Worm (Caenorhabditis elegans) whole organism, young adult: ENCODE measurements around the gene R07E4.1.

ENCODE experiments used
- F39B2.1 ChIP-seq: fragments of 200-800 bp; sonication (Bioruptor generic); IDR thresholded peaks from 2 replicates; pipeline ENCODE4 v1.3.6; 2022; ENCODE audit warnings: missing genetic modification reagents, missing genetic modification characterization, missing compliant biosample characterization
- F49E8.2 ChIP-seq: sonication (generic microtip); optimal IDR thresholded peaks from 3 replicates; lab custom pipeline; 2017; ENCODE audit warnings: missing genetic modification characterization, mild to moderate bottlenecking, missing compliant biosample characterization, antibody characterized with exemption, moderate library complexity; ENCODE audit not compliant: insufficient read depth
- F52B5.7 ChIP-seq: sonication (generic microtip); optimal IDR thresholded peaks from 2 replicates; lab custom pipeline; 2016; ENCODE audit warnings: mild to moderate bottlenecking, missing genetic modification characterization, missing compliant biosample characterization
- Y79H2A.3 ChIP-seq: fragments of 200-800 bp; sonication (Bioruptor generic); conservative IDR thresholded peaks from 2 replicates; pipeline ENCODE4 v1.3.6; 2022; ENCODE audit warnings: missing genetic modification reagents, missing genetic modification characterization, missing compliant biosample characterization
- aptf-3 ChIP-seq: fragments of 200-800 bp; sonication (Bioruptor generic); IDR thresholded peaks from 2 replicates; pipeline ENCODE4 v1.3.6; 2022; ENCODE audit warnings: missing genetic modification characterization, missing compliant biosample characterization
- atf-7 ChIP-seq: sonication (generic microtip); optimal IDR thresholded peaks from 2 replicates; lab custom pipeline; 2017; ENCODE audit warnings: mild to moderate bottlenecking, missing genetic modification characterization, missing compliant biosample characterization
- athp-1 ChIP-seq: sonication (generic microtip); optimal IDR thresholded peaks from 2 replicates; lab custom pipeline; 2017; ENCODE audit warnings: mild to moderate bottlenecking, missing genetic modification characterization, missing compliant biosample characterization
- attf-5 ChIP-seq: fragments of 200-800 bp; sonication (Bioruptor generic); optimal IDR thresholded peaks from 2 replicates; lab custom pipeline; 2018; ENCODE audit warnings: mild to moderate bottlenecking, missing genetic modification characterization, missing compliant biosample characterization
- bed-2 ChIP-seq: fragments of 200-800 bp; sonication (Bioruptor generic); IDR thresholded peaks from 2 replicates; pipeline ENCODE4 v1.3.6; 2022; ENCODE audit warnings: missing genetic modification reagents, missing genetic modification characterization, missing compliant biosample characterization
- ceh-27 ChIP-seq: fragments of 200-800 bp; sonication (Bioruptor generic); optimal IDR thresholded peaks from 2 replicates; lab custom pipeline; 2018; ENCODE audit warnings: mild to moderate bottlenecking, missing genetic modification characterization, moderate library complexity, missing compliant biosample characterization
- ceh-91 ChIP-seq: fragments of 200-800 bp; sonication (Bioruptor generic); IDR thresholded peaks from 2 replicates; pipeline ENCODE4 v1.3.6; 2022; ENCODE audit warnings: missing genetic modification reagents, missing genetic modification characterization, missing compliant biosample characterization
- die-1 ChIP-seq: sonication (generic microtip); optimal IDR thresholded peaks from 2 replicates; lab custom pipeline; 2016; ENCODE audit warnings: missing genotype, mild to moderate bottlenecking, missing genetic modification characterization, missing compliant biosample characterization
- dpff-1 ChIP-seq: sonication (generic microtip); optimal IDR thresholded peaks from 2 replicates; lab custom pipeline; 2017; ENCODE audit warnings: mild to moderate bottlenecking, missing genetic modification characterization, missing compliant biosample characterization
- efl-1 ChIP-seq: fragments of 150-350 bp; optimal IDR thresholded peaks from 2 replicates; lab custom pipeline; 2014; ENCODE audit warnings: missing biosample characterization, missing genetic modification reagents, missing genetic modification characterization
- egl-18 ChIP-seq: fragments of 200-800 bp; sonication (Bioruptor generic); IDR thresholded peaks from 2 replicates; pipeline ENCODE4 v1.3.6; 2022; ENCODE audit warnings: missing genetic modification reagents, missing genetic modification characterization, missing compliant biosample characterization
- ets-4 ChIP-seq: fragments of 200-800 bp; sonication (Bioruptor generic); optimal IDR thresholded peaks from 2 replicates; lab custom pipeline; 2018; ENCODE audit warnings: mild to moderate bottlenecking, missing genetic modification characterization, missing compliant biosample characterization
- him-1 ChIP-seq: sonication (generic microtip); optimal IDR thresholded peaks from 2 replicates; lab custom pipeline; 2016; ENCODE audit warnings: missing genotype, missing genetic modification reagents, missing genetic modification characterization, missing compliant biosample characterization
- hmg-1.2 ChIP-seq: fragments of 200-800 bp; sonication (Bioruptor generic); IDR thresholded peaks from 2 replicates; pipeline ENCODE4 v1.3.6; 2022; ENCODE audit warnings: missing genetic modification reagents, missing genetic modification characterization, missing compliant biosample characterization
- hsf-1 ChIP-seq: fragments of 200-800 bp; sonication (Bioruptor generic); IDR thresholded peaks from 2 replicates; pipeline ENCODE4 v1.3.6; 2022; ENCODE audit warnings: missing genetic modification reagents, missing genetic modification characterization, missing compliant biosample characterization
- lag-1 ChIP-seq: fragments of 200-800 bp; sonication (Bioruptor generic); IDR thresholded peaks from 2 replicates; pipeline ENCODE4 v1.3.6; 2022; ENCODE audit warnings: missing genetic modification reagents, missing genetic modification characterization, missing compliant biosample characterization
- lin-26 ChIP-seq: fragments of 200-800 bp; sonication (Bioruptor generic); IDR thresholded peaks from 2 replicates; pipeline ENCODE4 v1.3.6; 2022; ENCODE audit warnings: missing genetic modification reagents, missing genetic modification characterization, missing compliant biosample characterization
- lin-54 ChIP-seq: fragments of 200-800 bp; sonication (Bioruptor generic); optimal IDR thresholded peaks from 2 replicates; lab custom pipeline; 2018; ENCODE audit warnings: mild to moderate bottlenecking, missing genetic modification characterization, missing compliant biosample characterization
- lsl-1 ChIP-seq: fragments of 200-800 bp; sonication (Bioruptor generic); optimal IDR thresholded peaks from 2 replicates; lab custom pipeline; 2018; ENCODE audit warnings: mild to moderate bottlenecking, missing genetic modification characterization, moderate library complexity, missing compliant biosample characterization
- lsy-27 ChIP-seq: sonication (generic microtip); optimal IDR thresholded peaks from 2 replicates; lab custom pipeline; 2017; ENCODE audit warnings: missing genetic modification characterization, mild to moderate bottlenecking, missing compliant biosample characterization, antibody characterized with exemption, missing genotype, borderline replicate concordance; ENCODE audit not compliant: insufficient read depth
- madf-10 ChIP-seq: sonication (generic microtip); optimal IDR thresholded peaks from 2 replicates; lab custom pipeline; 2016; ENCODE audit warnings: mild to moderate bottlenecking, missing genetic modification characterization, missing compliant biosample characterization
- madf-6 ChIP-seq: fragments of 200-800 bp; sonication (Bioruptor generic); IDR thresholded peaks from 2 replicates; pipeline ENCODE4 v1.3.6; 2022; ENCODE audit warnings: missing genetic modification reagents, missing genetic modification characterization, missing compliant biosample characterization
- madf-8 ChIP-seq: fragments of 200-800 bp; sonication (Bioruptor generic); conservative IDR thresholded peaks from 2 replicates; pipeline ENCODE4 v1.3.6; 2022; ENCODE audit warnings: missing genetic modification reagents, missing genetic modification characterization, missing compliant biosample characterization
- mes-4 ChIP-seq: sonication (generic microtip); optimal IDR thresholded peaks from 2 replicates; lab custom pipeline; 2016; ENCODE audit warnings: missing genotype, missing genetic modification characterization, missing compliant biosample characterization
- nfyb-1 ChIP-seq: fragments of 200-800 bp; sonication (Bioruptor generic); IDR thresholded peaks from 2 replicates; pipeline ENCODE4 v1.3.6; 2022; ENCODE audit warnings: missing genetic modification reagents, missing genetic modification characterization, missing compliant biosample characterization
- nhr-27 ChIP-seq: fragments of 200-800 bp; sonication (Bioruptor generic); optimal IDR thresholded peaks from 2 replicates; lab custom pipeline; 2018; ENCODE audit warnings: mild to moderate bottlenecking, missing genetic modification characterization, moderate library complexity, missing compliant biosample characterization
- nhr-90 ChIP-seq: sonication (generic microtip); optimal IDR thresholded peaks from 2 replicates; lab custom pipeline; 2016; ENCODE audit warnings: missing genotype, mild to moderate bottlenecking, missing genetic modification characterization, missing compliant biosample characterization
- rec-8 ChIP-seq, 2 experiments: sonication (generic microtip); optimal IDR thresholded peaks; 2 replicates each; lab custom pipeline; 2016; ENCODE audit warnings: mild to moderate bottlenecking in 2 of 2, missing genetic modification characterization in 2 of 2, missing genetic modification reagents in 2 of 2, missing genotype in 2 of 2, missing biosample characterization in 1 of 2, missing compliant biosample characterization in 1 of 2, moderate library complexity in 1 of 2
- repo-1 ChIP-seq: sonication (generic microtip); optimal IDR thresholded peaks from 2 replicates; lab custom pipeline; 2017; ENCODE audit warnings: mild to moderate bottlenecking, missing genetic modification characterization, missing compliant biosample characterization
- sea-2 ChIP-seq: fragments of 200-800 bp; sonication (Bioruptor generic); IDR thresholded peaks from 2 replicates; pipeline ENCODE4 v1.3.6; 2022; ENCODE audit warnings: missing genetic modification characterization, missing compliant biosample characterization
- xnd-1 ChIP-seq: sonication (generic microtip); optimal IDR thresholded peaks from 2 replicates; lab custom pipeline; 2016; ENCODE audit warnings: missing genotype, missing genetic modification reagents, missing genetic modification characterization, missing compliant biosample characterization
- ztf-3 ChIP-seq: fragments of 200-800 bp; sonication (Bioruptor generic); optimal IDR thresholded peaks from 2 replicates; lab custom pipeline; 2018; ENCODE audit warnings: mild to moderate bottlenecking, missing genetic modification characterization, missing compliant biosample characterization
- ztf-6 ChIP-seq: fragments of 200-800 bp; sonication (Bioruptor generic); IDR thresholded peaks from 2 replicates; pipeline ENCODE4 v1.3.6; 2022; ENCODE audit warnings: missing genetic modification reagents, missing genetic modification characterization, missing compliant biosample characterization

R07E4.1 gene

DNA sequence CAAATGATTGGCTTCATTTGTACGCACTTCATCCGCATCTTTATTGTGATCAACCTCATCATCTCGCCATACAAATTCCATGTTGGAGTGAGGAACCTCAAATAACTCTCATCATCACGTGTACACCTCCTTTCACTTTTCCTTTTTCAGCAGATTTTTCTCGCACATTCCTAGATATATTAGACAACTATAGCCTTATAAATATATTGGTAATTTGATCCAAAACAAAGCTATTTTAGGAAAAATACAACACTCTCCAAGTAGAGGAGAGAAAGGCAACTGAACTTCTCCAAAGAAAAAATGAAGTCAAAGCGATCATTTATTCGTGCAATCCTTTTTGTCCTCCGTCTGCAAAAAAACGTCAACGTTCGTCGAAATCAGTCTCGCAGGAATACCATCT lies at the start of gene R07E4.1:
R07E4.1 (plus strand) TSS at position 301 of the 400 bp plus-strand sequence.
- TF ChIP-seq ceh-27 (no peak), atf-7 (tag; lab: Kevin White, UChicago) (no peak), him-1 (no peak), attf-5 (no peak), lsy-27 (tag; lab: Kevin White, UChicago) (no peak), hmg-1.2 (GFP tag; lab: Robert Waterston, UW) (no peak), dpff-1 (tag; lab: Kevin White, UChicago) (no peak), sea-2 (GFP tag; lab: Robert Waterston, UW) (no peak), nhr-90 (no peak), efl-1 (GFP tag; lab: Kevin White, UChicago) (no peak), aptf-3 (GFP tag; lab: Robert Waterston, UW) (no peak), Y79H2A.3 (GFP tag; lab: Robert Waterston, UW) (no peak)
- TF ChIP-seq, all 124 proteins: peak for 0

DNA sequence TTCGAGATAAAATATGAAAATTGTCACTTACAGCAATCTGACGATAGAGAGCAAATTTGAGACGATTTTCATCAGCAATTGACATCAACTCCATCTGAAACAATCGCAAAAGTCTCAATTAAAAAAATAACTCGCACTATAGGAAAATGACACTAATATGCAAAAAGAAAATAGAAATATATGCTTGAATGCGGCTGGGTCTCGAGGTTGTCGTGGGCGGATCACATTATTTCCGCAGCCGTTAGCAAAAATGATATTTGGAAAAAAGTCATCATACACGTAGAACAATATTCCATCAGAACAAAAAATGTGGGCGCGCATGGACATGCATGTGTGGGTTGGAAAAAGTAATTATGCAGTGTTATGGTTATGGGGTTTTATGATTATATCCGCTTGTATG lies 41.6 kb upstream of the R07E4.1 start, which contains the start of gene Y23B4A.1:
Y23B4A.1 (minus strand) TSS at position 101 of the 400 bp plus-strand sequence.
- TF ChIP-seq egl-18 (no peak), ceh-91 (GFP tag; lab: Robert Waterston, UW) (no peak), ztf-6 (no peak), repo-1 (tag; lab: Kevin White, UChicago) (no peak), F39B2.1 (no peak), madf-8 (no peak), ztf-3 (GFP tag; lab: Kevin White, UChicago) (no peak), lsy-27 (tag; lab: Kevin White, UChicago) (no peak), athp-1 (tag; lab: Kevin White, UChicago) (no peak), nfyb-1 (GFP tag; lab: Robert Waterston, UW) (no peak), mes-4 (tag; lab: Kevin White, UChicago) (no peak), F52B5.7 (tag; lab: Kevin White, UChicago) (no peak), lin-54 (no peak), die-1 (tag; lab: Kevin White, UChicago) (no peak), lin-26 (GFP tag; lab: Robert Waterston, UW) (no peak), ets-4 (GFP tag; lab: Kevin White, UChicago) (no peak), madf-6 (GFP tag; lab: Robert Waterston, UW) (no peak), F49E8.2 (tag; lab: Kevin White, UChicago) (no peak)

DNA sequence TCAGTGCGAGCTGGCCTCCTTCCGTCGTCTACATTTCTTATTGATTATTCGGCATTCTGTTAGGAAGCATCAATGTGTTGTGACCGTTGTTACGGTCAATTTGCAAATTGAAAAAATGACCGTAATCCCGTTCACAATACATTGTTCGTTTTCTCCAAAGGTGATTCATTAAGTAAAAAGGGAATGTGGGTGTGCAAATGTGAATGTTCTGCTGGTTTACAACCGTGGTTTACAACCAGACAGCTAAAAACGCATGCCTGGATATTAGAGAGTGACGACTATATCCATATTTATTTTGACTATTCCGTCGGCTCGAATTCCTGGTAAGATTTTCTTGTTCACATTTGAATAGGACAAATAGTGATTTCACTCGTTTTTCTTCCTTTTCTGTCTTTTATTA lies 39.8 kb upstream of the R07E4.1 start, which contains the start of gene capa-1:
capa-1 (plus strand) TSS at position 301 of the 400 bp plus-strand sequence.
- TF ChIP-seq lag-1 (GFP tag; lab: Robert Waterston, UW) (no peak), rec-8 (tag; optimal IDR thresholded peaks at IDR 0.05; lab: Kevin White, UChicago) (no peak), nhr-27 (no peak), xnd-1 (no peak), hsf-1 (GFP tag; lab: Robert Waterston, UW) (no peak), bed-2 (GFP tag; lab: Robert Waterston, UW) (no peak), attf-5 (no peak), madf-10 (tag; lab: Kevin White, UChicago) (no peak), lsl-1 (no peak), atf-7 (tag; lab: Kevin White, UChicago) (no peak)
